Fruit fly (Drosophila melanogaster): Measurements from ENCODE around the gene CG12104.
A peak's percentile ranks its signal among the peaks of the same experiment; 100 is the strongest.

dm6 chr3L:1592822-1593452 is 9.5 kb downstream of the CG12104 start:
- TF ChIP-seq psq (GFP tag; optimal IDR thresholded peaks at IDR 0.05) (peak; percentile 80), h (GFP tag; optimal IDR thresholded peaks at IDR 0.05) (no peak), usp (GFP tag; optimal IDR thresholded peaks at IDR 0.05) (no peak), GATAd (GFP tag; optimal IDR thresholded peaks at IDR 0.05) (no peak), CG9705 (GFP tag; optimal IDR thresholded peaks at IDR 0.05) (no peak), Dif (GFP tag; optimal IDR thresholded peaks at IDR 0.05; ENCODE audit: partially characterized antibody) (peak; percentile 24), brk (GFP tag; optimal IDR thresholded peaks at IDR 0.05) (no peak), Abd-B (GFP tag; optimal IDR thresholded peaks at IDR 0.05) (no peak), dl (GFP tag; optimal IDR thresholded peaks at IDR 0.05; ENCODE audit: insufficient read depth in 1 of 2, partially characterized antibody in 2 of 2) (no peak), woc (GFP tag; optimal IDR thresholded peaks at IDR 0.05) (no peak)

Data from whole organism, wandering third instar larva.